In genomic region chr3L:3763335-3763734, dm6 we compare ENCODE assay signal across 1 fruit fly cellular context.
A peak's percentile ranks its signal among the peaks of the same experiment; 100 is the strongest.
TF ChIP-seq lines count a peak whose summit lies in the region.

No protein-coding gene starts in this region.

TF ChIP-seq in whole organism, embryonic, 481 proteins besides CTCF, POLR2A, EP300 and RAD21 (continued from another document):
- no peak for TF ChIP-seq CG7928 (GFP tag; optimal IDR thresholded peaks at IDR 0.05; lab: Kevin White, UChicago)
- no peak for TF ChIP-seq aop (GFP tag; IDR thresholded peaks at IDR 0.05; lab: Robert Waterston, UW)
- TF ChIP-seq bab2 (GFP tag; optimal IDR thresholded peaks at IDR 0.05; lab: Kevin White, UChicago), result no peak
- TF ChIP-seq fd96Cb (tag; optimal IDR thresholded peaks at IDR 0.05; lab: Kevin White, UChicago), result no peak
- TF ChIP-seq ftz-f1 (GFP tag; optimal IDR thresholded peaks at IDR 0.05; lab: Kevin White, UChicago), result no peak
- no peak for TF ChIP-seq CG6254 (GFP tag; optimal IDR thresholded peaks at IDR 0.05; lab: Kevin White, UChicago)
- TF ChIP-seq ase (GFP tag; IDR thresholded peaks at IDR 0.05; lab: Robert Waterston, UW), result no peak
- TF ChIP-seq CG1233 (GFP tag; optimal IDR thresholded peaks at IDR 0.05; lab: Kevin White, UChicago), result no peak
- no peak for TF ChIP-seq Dp (GFP tag; optimal IDR thresholded peaks at IDR 0.05; lab: Kevin White, UChicago)
- TF ChIP-seq CG4282 (GFP tag; optimal IDR thresholded peaks at IDR 0.05; lab: Kevin White, UChicago), result no peak
- no peak for TF ChIP-seq dimm (GFP tag; IDR thresholded peaks at IDR 0.05; lab: Robert Waterston, UW)
- TF ChIP-seq tio (GFP tag; optimal IDR thresholded peaks at IDR 0.05; lab: Kevin White, UChicago), result no peak
- TF ChIP-seq Scr (GFP tag; IDR thresholded peaks at IDR 0.05; lab: Robert Waterston, UW; ENCODE audit: partially characterized antibody), result no peak
- TF ChIP-seq Bgb (GFP tag; IDR thresholded peaks at IDR 0.05; lab: Robert Waterston, UW; ENCODE audit: partially characterized antibody), result no peak
- no peak for TF ChIP-seq Camta (GFP tag; optimal IDR thresholded peaks at IDR 0.05; lab: Kevin White, UChicago)
- no peak for TF ChIP-seq Max (GFP tag; optimal IDR thresholded peaks at IDR 0.05; lab: Kevin White, UChicago)
- no peak for TF ChIP-seq CG8388 (GFP tag; optimal IDR thresholded peaks at IDR 0.05; lab: Kevin White, UChicago)
- no peak for TF ChIP-seq NK7.1 (GFP tag; optimal IDR thresholded peaks at IDR 0.05; lab: Kevin White, UChicago)
- no peak for TF ChIP-seq CG11560 (tag; IDR thresholded peaks at IDR 0.05; lab: Robert Waterston, UW)
- TF ChIP-seq CG8478 (optimal IDR thresholded peaks at IDR 0.05; lab: Kevin White, UChicago), result no peak
- TF ChIP-seq Ets97D (GFP tag; optimal IDR thresholded peaks at IDR 0.05; lab: Kevin White, UChicago), result no peak
- TF ChIP-seq nau (GFP tag; optimal IDR thresholded peaks at IDR 0.05; lab: Kevin White, UChicago), result no peak
- no peak for TF ChIP-seq oc (tag; optimal IDR thresholded peaks at IDR 0.05; lab: Kevin White, UChicago)
- TF ChIP-seq Med (GFP tag; lab: Kevin White, UChicago), result peak; percentile 71
- no peak for TF ChIP-seq kay (GFP tag; optimal IDR thresholded peaks at IDR 0.05; lab: Kevin White, UChicago)
- no peak for TF ChIP-seq Rfx (GFP tag; IDR thresholded peaks at IDR 0.05; lab: Robert Waterston, UW)
- TF ChIP-seq H2.0 (GFP tag; IDR thresholded peaks at IDR 0.05; lab: Robert Waterston, UW), result no peak
- no peak for TF ChIP-seq CG8944 (GFP tag; optimal IDR thresholded peaks at IDR 0.05; lab: Kevin White, UChicago)
- no peak for TF ChIP-seq cas (GFP tag; IDR thresholded peaks at IDR 0.05; lab: Robert Waterston, UW)
- no peak for TF ChIP-seq tin (GFP tag; optimal IDR thresholded peaks at IDR 0.05; lab: Kevin White, UChicago)
- 0 out of 2 replicates have a peak, but pooled peaks have one; percentile 7 for TF ChIP-seq E2f1 (GFP tag; IDR thresholded peaks at IDR 0.05; lab: Robert Waterston, UW)
- TF ChIP-seq ewg (GFP tag; optimal IDR thresholded peaks at IDR 0.05; lab: Kevin White, UChicago), result peak; percentile 25
- no peak for TF ChIP-seq sqz (GFP tag; optimal IDR thresholded peaks at IDR 0.05; lab: Kevin White, UChicago)
- TF ChIP-seq fd102C (GFP tag; optimal IDR thresholded peaks at IDR 0.05; lab: Kevin White, UChicago), result no peak
- no peak for TF ChIP-seq bbx (GFP tag; IDR thresholded peaks at IDR 0.05; lab: Robert Waterston, UW; ENCODE audit: partially characterized antibody)
- no peak for TF ChIP-seq CG10274 (GFP tag; optimal IDR thresholded peaks at IDR 0.05; lab: Kevin White, UChicago)
- TF ChIP-seq Ets65A (GFP tag; lab: Kevin White, UChicago), result no peak
- TF ChIP-seq trh (GFP tag; optimal IDR thresholded peaks at IDR 0.05; lab: Kevin White, UChicago), result no peak
- no peak for TF ChIP-seq CG9609 (GFP tag; optimal IDR thresholded peaks at IDR 0.05; lab: Kevin White, UChicago)
- no peak for TF ChIP-seq fu2 (GFP tag; optimal IDR thresholded peaks at IDR 0.05; lab: Kevin White, UChicago)
- TF ChIP-seq Blimp-1 (GFP tag; optimal IDR thresholded peaks at IDR 0.05; lab: Kevin White, UChicago), result no peak
- no peak for TF ChIP-seq ab (GFP tag; optimal IDR thresholded peaks at IDR 0.05; lab: Kevin White, UChicago)
- TF ChIP-seq CG8359 (GFP tag; optimal IDR thresholded peaks at IDR 0.05; lab: Kevin White, UChicago; ENCODE audit: borderline replicate concordance), result no peak
- TF ChIP-seq dmrt99B (tag; optimal IDR thresholded peaks at IDR 0.05; lab: Kevin White, UChicago), result no peak
- TF ChIP-seq NFAT (GFP tag; IDR thresholded peaks at IDR 0.05; lab: Robert Waterston, UW), result no peak
- TF ChIP-seq CG3281 (GFP tag; optimal IDR thresholded peaks at IDR 0.05; lab: Kevin White, UChicago), result no peak
- no peak for TF ChIP-seq Oaz (GFP tag; IDR thresholded peaks at IDR 0.05; lab: Robert Waterston, UW)
- 0 out of 2 replicates have a peak, but pooled peaks have one; percentile 6 for TF ChIP-seq slbo (GFP tag; IDR thresholded peaks at IDR 0.05; lab: Robert Waterston, UW)
- peak; percentile 42 for TF ChIP-seq CG3163 (GFP tag; optimal IDR thresholded peaks at IDR 0.05; lab: Kevin White, UChicago)
- no peak for TF ChIP-seq CG9817 (tag; optimal IDR thresholded peaks at IDR 0.05; lab: Kevin White, UChicago)
- TF ChIP-seq Neu2 (GFP tag; optimal IDR thresholded peaks at IDR 0.05; lab: Kevin White, UChicago; ENCODE audit: borderline replicate concordance), result no peak
- TF ChIP-seq CG4707 (GFP tag; optimal IDR thresholded peaks at IDR 0.05; lab: Kevin White, UChicago), result no peak
- TF ChIP-seq z (GFP tag; IDR thresholded peaks at IDR 0.05; lab: Robert Waterston, UW), result no peak
- TF ChIP-seq mirr (GFP tag; optimal IDR thresholded peaks at IDR 0.05; lab: Kevin White, UChicago), result no peak
- TF ChIP-seq Dip2 (GFP tag; IDR thresholded peaks at IDR 0.05; lab: Robert Waterston, UW), result no peak
- peak; percentile 66 for TF ChIP-seq crol (GFP tag; IDR thresholded peaks at IDR 0.05; lab: Robert Waterston, UW)
- TF ChIP-seq Mad (GFP tag; optimal IDR thresholded peaks at IDR 0.05; lab: Kevin White, UChicago), result no peak
- TF ChIP-seq B-H2 (GFP tag; optimal IDR thresholded peaks at IDR 0.05; lab: Kevin White, UChicago), result no peak
- no peak for TF ChIP-seq inv (GFP tag; IDR thresholded peaks at IDR 0.05; lab: Robert Waterston, UW; ENCODE audit: partially characterized antibody)
- TF ChIP-seq Jarid2 (GFP tag; optimal IDR thresholded peaks at IDR 0.05; lab: Kevin White, UChicago), result no peak
- no peak for TF ChIP-seq CG2116 (GFP tag; optimal IDR thresholded peaks at IDR 0.05; lab: Kevin White, UChicago)
- TF ChIP-seq cwo (GFP tag; optimal IDR thresholded peaks at IDR 0.05; lab: Kevin White, UChicago), result no peak
- TF ChIP-seq dm (GFP tag; optimal IDR thresholded peaks at IDR 0.05; lab: Kevin White, UChicago), result no peak
- TF ChIP-seq CG4328 (GFP tag; optimal IDR thresholded peaks at IDR 0.05; lab: Kevin White, UChicago), result no peak
- no peak for TF ChIP-seq vvl (GFP tag; IDR thresholded peaks at IDR 0.05; lab: Robert Waterston, UW)
- TF ChIP-seq Drgx (GFP tag; IDR thresholded peaks at IDR 0.05; lab: Robert Waterston, UW), result no peak
- TF ChIP-seq org-1 (GFP tag; optimal IDR thresholded peaks at IDR 0.05; lab: Kevin White, UChicago), result no peak
- no peak for TF ChIP-seq CG11695 (GFP tag; IDR thresholded peaks at IDR 0.05; lab: Robert Waterston, UW)
- no peak for TF ChIP-seq pb (GFP tag; optimal IDR thresholded peaks at IDR 0.05; lab: Kevin White, UChicago)
- no peak for TF ChIP-seq wdn (GFP tag; IDR thresholded peaks at IDR 0.05; lab: Robert Waterston, UW)
- TF ChIP-seq nom (GFP tag; optimal IDR thresholded peaks at IDR 0.05; lab: Kevin White, UChicago), result no peak
- no peak for TF ChIP-seq pros (GFP tag; optimal IDR thresholded peaks at IDR 0.05; lab: Kevin White, UChicago)
- 0 out of 3 replicates have a peak, but pooled peaks have one; percentile 2 for TF ChIP-seq sr (GFP tag; IDR thresholded peaks at IDR 0.05; lab: Robert Waterston, UW)
- TF ChIP-seq CG7357 (GFP tag; IDR thresholded peaks at IDR 0.05; lab: Robert Waterston, UW), result no peak
- no peak for TF ChIP-seq ttk (GFP tag; IDR thresholded peaks at IDR 0.05; lab: Robert Waterston, UW)
- no peak for TF ChIP-seq CG4617 (GFP tag; optimal IDR thresholded peaks at IDR 0.05; lab: Kevin White, UChicago; ENCODE audit: borderline replicate concordance)
- TF ChIP-seq gem (tag; optimal IDR thresholded peaks at IDR 0.05; lab: Kevin White, UChicago), result no peak
- no peak for TF ChIP-seq gcm2 (GFP tag; optimal IDR thresholded peaks at IDR 0.05; lab: Kevin White, UChicago)
